Fruit fly (Drosophila melanogaster) S2 (cell line): ENCODE results near the gene robo2.

Source experiments
- CG8478 ChIP-seq: fragments of >200 bp; optimal IDR thresholded peaks from 2 replicates; lab custom pipeline; 2018
- CTCF ChIP-seq, 2 experiments: fragments of >200 bp; optimal IDR thresholded peaks; 2 replicates each; lab custom pipeline; 2018

DNA sequence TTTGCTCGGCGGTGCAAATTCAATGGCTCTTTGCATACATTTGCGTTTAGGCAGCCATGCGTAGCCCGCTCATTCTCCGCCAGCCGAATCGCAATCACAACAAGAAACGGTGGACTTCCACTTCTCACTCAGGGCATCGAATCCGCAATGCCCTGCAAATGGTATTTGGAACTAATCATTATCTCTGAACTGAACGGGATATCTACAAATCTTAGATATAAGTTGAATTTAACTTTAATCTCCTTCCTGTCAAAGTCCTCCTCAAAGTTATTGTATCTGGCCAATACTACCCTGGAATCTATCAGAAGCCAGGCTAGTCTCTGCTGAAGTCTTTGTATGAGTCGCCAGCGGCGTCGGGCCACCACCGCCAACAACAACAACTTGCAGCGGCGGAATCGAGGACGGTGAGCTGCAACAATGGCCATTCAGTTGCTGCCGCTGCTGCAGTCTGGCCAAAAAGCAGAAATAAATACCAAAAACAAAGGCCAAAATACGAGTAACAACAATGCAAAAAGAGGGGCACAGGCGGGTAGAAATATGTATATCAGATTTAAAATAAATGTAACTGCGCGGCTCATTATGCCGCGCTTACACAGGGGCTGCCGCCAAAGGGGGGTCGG lies 38.4 kb upstream of the robo2 start:
- no peak for TF ChIP-seq CTCF (optimal IDR thresholded peaks at IDR 0.05; lab: Kevin White, UChicago)
- TF ChIP-seq CG8478 (lab: Kevin White, UChicago) = no peak
